Worm (Caenorhabditis elegans): Measurements from ENCODE around the gene K07F5.14.
"Not testable (repeated sequence)": the region's sequence is repeated elsewhere in the genome, so short reads cannot be mapped to it uniquely, and the experiment has no call there.

DNA sequence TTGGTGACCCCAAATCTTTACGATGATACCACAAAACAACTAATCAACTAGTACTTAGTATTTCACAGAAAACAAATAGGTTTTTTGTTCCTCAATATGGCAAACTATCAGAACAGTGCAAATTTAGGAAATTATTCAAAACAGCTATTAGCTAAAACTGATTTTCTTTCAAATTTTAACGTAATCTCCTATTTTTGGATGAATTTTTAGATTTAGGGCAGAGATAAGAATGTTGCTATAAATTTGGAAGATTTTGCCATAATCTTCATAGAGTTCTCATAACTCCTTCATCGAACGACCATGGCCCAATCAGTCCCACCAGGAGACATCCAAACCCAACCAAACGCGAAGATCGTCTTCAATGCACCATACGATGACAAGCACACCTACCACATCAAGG, 24.7 kb upstream of the K07F5.14 start, which contains the start of gene msp-10:
- TF ChIP-seq lin-39 (tag; optimal IDR thresholded peaks at IDR 0.05); nhr-12 (tag; optimal IDR thresholded peaks at IDR 0.05); sem-4 (tag; optimal IDR thresholded peaks at IDR 0.05); unc-55 (GFP tag; optimal IDR thresholded peaks at IDR 0.05); unc-39 (tag; optimal IDR thresholded peaks at IDR 0.05); elt-1 (tag; optimal IDR thresholded peaks at IDR 0.05); skn-1 (tag; optimal IDR thresholded peaks at IDR 0.05); nhr-11 (tag; optimal IDR thresholded peaks at IDR 0.05); R02D3.7 (tag; optimal IDR thresholded peaks at IDR 0.05); lin-13 (GFP tag; optimal IDR thresholded peaks at IDR 0.05): not testable (repeated sequence)

Measured in whole organism, L2 larva.